Worm (Caenorhabditis elegans): ENCODE results near the gene flp-34.

ce11 chrV:1053385-1053784 lies 20.2 kb upstream of the flp-34 start:
- TF ChIP-seq lin-39 (tag; optimal IDR thresholded peaks at IDR 0.05) (no peak), zag-1 (tag; optimal IDR thresholded peaks at IDR 0.05) (no peak)

Measured in whole organism, L3 larva.